Fruit fly (Drosophila melanogaster): ENCODE measurements around the gene CG32219.

Gene CG32219

DNA sequence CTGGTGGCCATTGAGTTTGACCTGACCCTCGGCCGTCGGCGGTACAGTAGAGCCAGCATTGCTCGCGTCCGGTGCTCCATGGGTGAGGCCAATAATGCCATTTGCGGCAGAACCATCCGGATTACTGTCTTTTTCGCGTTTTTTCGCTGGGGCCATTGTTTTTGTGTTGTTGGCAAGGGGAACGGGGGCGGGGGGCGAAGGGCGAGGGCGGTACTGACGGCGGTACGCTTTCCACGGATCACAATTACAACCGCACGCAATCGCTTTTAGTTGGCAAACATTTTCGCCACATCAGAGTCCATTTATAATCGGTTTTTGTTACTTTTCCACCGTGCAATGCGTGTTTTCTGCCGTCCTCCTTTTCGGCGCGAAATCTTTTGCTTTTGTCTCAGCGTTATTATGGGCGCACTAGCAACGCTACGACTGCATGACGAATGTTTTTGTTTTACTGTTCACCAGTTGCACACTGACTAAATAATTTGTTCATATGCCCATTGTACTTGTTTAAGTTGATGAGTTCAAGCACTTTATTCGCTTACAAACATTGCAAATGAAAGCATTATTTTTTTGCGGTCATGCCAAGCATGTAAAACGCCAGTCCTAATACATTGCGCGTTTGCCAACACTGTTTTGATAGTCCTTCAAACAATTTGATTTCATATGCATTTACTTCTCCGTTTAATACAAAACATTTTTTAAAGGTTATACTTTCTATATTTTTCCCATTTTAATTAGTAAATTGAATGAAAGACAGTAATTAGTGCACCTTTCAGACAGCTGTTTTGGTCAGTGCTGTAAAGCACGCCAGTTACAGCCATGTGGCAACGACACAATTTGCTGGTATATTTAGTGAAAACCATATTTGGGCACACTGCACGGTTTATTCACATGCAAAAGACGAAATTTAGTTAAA, 27.8 kb downstream of the CG32219 start, which contains the start of gene Pfdn6 (continued):
- TF ChIP-seq CoRest (tag; optimal IDR thresholded peaks at IDR 0.05): peak; percentile 82
- peak; percentile 74 for TF ChIP-seq CG16815 (GFP tag; optimal IDR thresholded peaks at IDR 0.05)
- TF ChIP-seq disco-r (GFP tag; optimal IDR thresholded peaks at IDR 0.05): peak; percentile 82
- peak; percentile 91 for TF ChIP-seq dysf (GFP tag; IDR thresholded peaks at IDR 0.05)
- peak; percentile 80 for TF ChIP-seq NfI (GFP tag; optimal IDR thresholded peaks at IDR 0.05)
- peak; percentile 33; the same call in 1 of the 2 replicates for TF ChIP-seq CG31224 (GFP tag; IDR thresholded peaks at IDR 0.05)
- peak; percentile 68 for TF ChIP-seq CG4424 (GFP tag; optimal IDR thresholded peaks at IDR 0.05)
- TF ChIP-seq prd (optimal IDR thresholded peaks at IDR 0.05): no peak
- TF ChIP-seq prd (GFP tag; IDR thresholded peaks at IDR 0.05): peak; percentile 83
- peak; percentile 71 for TF ChIP-seq CG16863 (GFP tag; optimal IDR thresholded peaks at IDR 0.05)
- TF ChIP-seq dpn (GFP tag; optimal IDR thresholded peaks at IDR 0.05): peak; percentile 54 to 85
- TF ChIP-seq CG7928 (GFP tag; optimal IDR thresholded peaks at IDR 0.05): peak; percentile 18
- TF ChIP-seq CG1024 (GFP tag; IDR thresholded peaks at IDR 0.05): peak; percentile 68; the same call in 1 of the 2 replicates
- no peak for TF ChIP-seq CkIIα-i1 (GFP tag; IDR thresholded peaks at IDR 0.05)
- TF ChIP-seq vfl (GFP tag; optimal IDR thresholded peaks at IDR 0.05): peak; percentile 47
- no peak for TF ChIP-seq Jarid2 (GFP tag; optimal IDR thresholded peaks at IDR 0.05)
- peak; percentile 93 for TF ChIP-seq CG13775 (GFP tag; optimal IDR thresholded peaks at IDR 0.05)
- TF ChIP-seq Ets97D (GFP tag; optimal IDR thresholded peaks at IDR 0.05): peak; percentile 75
- TF ChIP-seq CG11504 (tag; optimal IDR thresholded peaks at IDR 0.05): no peak
- TF ChIP-seq CG13894 (tag; optimal IDR thresholded peaks at IDR 0.05): no peak
- TF ChIP-seq luna (GFP tag; optimal IDR thresholded peaks at IDR 0.05): no peak
- TF ChIP-seq grau (tag; optimal IDR thresholded peaks at IDR 0.05): peak; percentile 75
- TF ChIP-seq CG17802 (tag; optimal IDR thresholded peaks at IDR 0.05): peak; percentile 68
- peak; percentile 86 for TF ChIP-seq stwl (tag; optimal IDR thresholded peaks at IDR 0.05)
- TF ChIP-seq MTF-1 (GFP tag; optimal IDR thresholded peaks at IDR 0.05; ENCODE audit: borderline replicate concordance): no peak
- TF ChIP-seq CG4328 (GFP tag; optimal IDR thresholded peaks at IDR 0.05): peak; percentile 34
- peak; percentile 62 for TF ChIP-seq CHES-1-like (GFP tag; optimal IDR thresholded peaks at IDR 0.05)
- peak; percentile 85 for TF ChIP-seq pzg (GFP tag; optimal IDR thresholded peaks at IDR 0.05)
- peak; percentile 68 for TF ChIP-seq CG32767 (GFP tag; IDR thresholded peaks at IDR 0.05)
- TF ChIP-seq CG12744 (GFP tag; optimal IDR thresholded peaks at IDR 0.05): peak; percentile 49
- TF ChIP-seq CG17568 (GFP tag; optimal IDR thresholded peaks at IDR 0.05): no peak
- no peak for TF ChIP-seq CG12219 (GFP tag; optimal IDR thresholded peaks at IDR 0.05)
- TF ChIP-seq cad (GFP tag; optimal IDR thresholded peaks at IDR 0.05): no peak
- no peak for TF ChIP-seq pros (GFP tag; optimal IDR thresholded peaks at IDR 0.05)
- TF ChIP-seq BtbVII (GFP tag; optimal IDR thresholded peaks at IDR 0.05): peak; percentile 35
- TF ChIP-seq dati (GFP tag; IDR thresholded peaks at IDR 0.05): 0 out of 2 replicates have a peak, but pooled peaks have one; percentile 39
- TF ChIP-seq CG3065 (GFP tag; optimal IDR thresholded peaks at IDR 0.05): peak; percentile 25
- no peak for TF ChIP-seq CG8359 (GFP tag; optimal IDR thresholded peaks at IDR 0.05; ENCODE audit: borderline replicate concordance)
- TF ChIP-seq Sry-δ (GFP tag; optimal IDR thresholded peaks at IDR 0.05): peak; percentile 20
- peak; percentile 66 for TF ChIP-seq CG3281 (GFP tag; optimal IDR thresholded peaks at IDR 0.05)
- 0 out of 3 replicates have a peak, but pooled peaks have one; percentile 36 for TF ChIP-seq Doc3 (GFP tag; IDR thresholded peaks at IDR 0.05; ENCODE audit: partially characterized antibody)
- TF ChIP-seq tap (tag; optimal IDR thresholded peaks at IDR 0.05): no peak
- TF ChIP-seq CG11247 (GFP tag; IDR thresholded peaks at IDR 0.05): peak; percentile 43; the same call in 1 of the 2 replicates
- peak; percentile 90 for TF ChIP-seq CG9609 (GFP tag; optimal IDR thresholded peaks at IDR 0.05)
- no peak for TF ChIP-seq nom (GFP tag; optimal IDR thresholded peaks at IDR 0.05)
- peak; percentile 71 for TF ChIP-seq Opbp (GFP tag; IDR thresholded peaks at IDR 0.05; ENCODE audit: partially characterized antibody)
- no peak for TF ChIP-seq chm (GFP tag; IDR thresholded peaks at IDR 0.05)
- TF ChIP-seq Usf (GFP tag; optimal IDR thresholded peaks at IDR 0.05): peak; percentile 17

Measured in whole organism, embryonic.